Worm (Caenorhabditis elegans) whole organism, late embryonic: ENCODE measurements around the gene tkr-1.

Experiments used
- F13H6.1 ChIP-seq: sonication (generic microtip); optimal IDR thresholded peaks from 2 replicates; lab custom pipeline; 2016; ENCODE audit warnings: missing genetic modification characterization, missing compliant biosample characterization
- K02D7.2 ChIP-seq: sonication (generic microtip); optimal IDR thresholded peaks from 2 replicates; lab custom pipeline; 2017; ENCODE audit warnings: mild to moderate bottlenecking, missing genetic modification characterization, missing compliant biosample characterization
- T23F11.4 ChIP-seq: fragments of 200-800 bp; sonication (Bioruptor generic); optimal IDR thresholded peaks from 2 replicates; lab custom pipeline; 2018; ENCODE audit warnings: mild to moderate bottlenecking, missing genetic modification characterization, missing compliant biosample characterization
- ahr-1 ChIP-seq: sonication (generic microtip); optimal IDR thresholded peaks from 2 replicates; lab custom pipeline; 2016; ENCODE audit warnings: missing genetic modification characterization, missing compliant biosample characterization
- ama-1 ChIP-seq: fragments of 150-350 bp; optimal IDR thresholded peaks from 2 replicates; lab custom pipeline; 2014
- ceh-14 ChIP-seq: sonication (generic microtip); optimal IDR thresholded peaks from 2 replicates; lab custom pipeline; 2016; ENCODE audit warnings: missing genotype, missing genetic modification characterization, missing compliant biosample characterization
- ceh-18 ChIP-seq: sonication (generic microtip); optimal IDR thresholded peaks from 2 replicates; lab custom pipeline; 2016; ENCODE audit warnings: missing genetic modification characterization, missing compliant biosample characterization
- ceh-19 ChIP-seq: fragments of 200-800 bp; sonication (Bioruptor generic); optimal IDR thresholded peaks from 2 replicates; lab custom pipeline; 2018; ENCODE audit warnings: mild to moderate bottlenecking, missing genetic modification characterization, missing compliant biosample characterization
- ceh-2 ChIP-seq: sonication (generic microtip); optimal IDR thresholded peaks from 2 replicates; lab custom pipeline; 2016; ENCODE audit warnings: missing genotype, missing genetic modification characterization, missing compliant biosample characterization
- ceh-22 ChIP-seq: sonication (generic microtip); optimal IDR thresholded peaks from 2 replicates; lab custom pipeline; 2017; ENCODE audit warnings: missing biosample characterization, missing genetic modification characterization
- ceh-31 ChIP-seq: sonication (generic microtip); optimal IDR thresholded peaks from 2 replicates; lab custom pipeline; 2016; ENCODE audit warnings: missing genetic modification characterization, missing compliant biosample characterization
- ceh-34 ChIP-seq: sonication (generic microtip); optimal IDR thresholded peaks from 2 replicates; lab custom pipeline; 2016; ENCODE audit warnings: mild to moderate bottlenecking, missing genetic modification characterization, missing compliant biosample characterization
- ceh-45 ChIP-seq: fragments of 200-800 bp; sonication (Bioruptor generic); IDR thresholded peaks from 2 replicates; pipeline ENCODE4 v1.3.6; 2022; ENCODE audit warnings: missing genetic modification reagents, missing genetic modification characterization, missing compliant biosample characterization
- ceh-9 ChIP-seq: sonication (generic microtip); optimal IDR thresholded peaks from 2 replicates; lab custom pipeline; 2016; ENCODE audit warnings: mild to moderate bottlenecking, missing genetic modification characterization, inconsistent platforms, missing compliant biosample characterization
- dmd-4 ChIP-seq: sonication (generic microtip); optimal IDR thresholded peaks from 2 replicates; lab custom pipeline; 2016; ENCODE audit warnings: borderline replicate concordance, missing genetic modification characterization, missing compliant biosample characterization
- elt-4 ChIP-seq: sonication (generic microtip); optimal IDR thresholded peaks from 2 replicates; lab custom pipeline; 2016; ENCODE audit warnings: missing genetic modification characterization, missing compliant biosample characterization
- ets-4 ChIP-seq: sonication (generic microtip); optimal IDR thresholded peaks from 2 replicates; lab custom pipeline; 2016; ENCODE audit warnings: missing genetic modification characterization, missing compliant biosample characterization
- eyg-1 ChIP-seq: sonication (generic microtip); optimal IDR thresholded peaks from 2 replicates; lab custom pipeline; 2016; ENCODE audit warnings: missing genotype, missing genetic modification characterization, missing compliant biosample characterization
- fkh-10 ChIP-seq: fragments of 150-350 bp; optimal IDR thresholded peaks from 2 replicates; lab custom pipeline; 2014; ENCODE audit warnings: missing biosample characterization, missing genetic modification reagents, missing genetic modification characterization
- fkh-6 ChIP-seq: sonication (generic microtip); optimal IDR thresholded peaks from 2 replicates; lab custom pipeline; 2016; ENCODE audit warnings: missing genetic modification characterization, missing compliant biosample characterization
- hlh-13 ChIP-seq: fragments of 200-800 bp; sonication (Bioruptor generic); optimal IDR thresholded peaks from 2 replicates; lab custom pipeline; 2018; ENCODE audit warnings: mild to moderate bottlenecking, missing genetic modification characterization, missing compliant biosample characterization
- hlh-15 ChIP-seq: sonication (generic microtip); optimal IDR thresholded peaks from 2 replicates; lab custom pipeline; 2016; ENCODE audit warnings: missing genetic modification characterization, missing compliant biosample characterization
- hlh-30 ChIP-seq: sonication (generic microtip); optimal IDR thresholded peaks from 2 replicates; lab custom pipeline; 2017; ENCODE audit warnings: antibody characterized with exemption, missing genetic modification characterization, missing compliant biosample characterization; ENCODE audit not compliant: insufficient read depth
- hlh-8 ChIP-seq: sonication (generic microtip); optimal IDR thresholded peaks from 2 replicates; lab custom pipeline; 2016; ENCODE audit warnings: missing genotype, missing genetic modification characterization, missing compliant biosample characterization
- lin-11 ChIP-seq: fragments of 200-800 bp; sonication (Bioruptor generic); optimal IDR thresholded peaks from 2 replicates; lab custom pipeline; 2018; ENCODE audit warnings: mild to moderate bottlenecking, missing genetic modification characterization, missing compliant biosample characterization
- madf-2 ChIP-seq: sonication (generic microtip); optimal IDR thresholded peaks from 2 replicates; lab custom pipeline; 2017; ENCODE audit warnings: missing genetic modification characterization, missing compliant biosample characterization
- nfya-1 ChIP-seq: sonication (generic microtip); optimal IDR thresholded peaks from 2 replicates; lab custom pipeline; 2017; ENCODE audit warnings: missing genetic modification characterization, mild to moderate bottlenecking, missing compliant biosample characterization, antibody characterized with exemption, moderate library complexity
- nhr-11 ChIP-seq: fragments of 150-350 bp; optimal IDR thresholded peaks from 2 replicates; lab custom pipeline; 2014; ENCODE audit warnings: missing biosample characterization, missing genetic modification characterization
- nhr-232 ChIP-seq: sonication (generic microtip); optimal IDR thresholded peaks from 2 replicates; lab custom pipeline; 2016; ENCODE audit warnings: missing genetic modification characterization, missing compliant biosample characterization
- pat-9 ChIP-seq: fragments of 200-800 bp; sonication (Bioruptor generic); optimal IDR thresholded peaks from 2 replicates; lab custom pipeline; 2018; ENCODE audit warnings: mild to moderate bottlenecking, missing genetic modification characterization, moderate library complexity, missing compliant biosample characterization
- pax-1 ChIP-seq: fragments of 150-350 bp; optimal IDR thresholded peaks from 2 replicates; lab custom pipeline; 2014; ENCODE audit warnings: missing biosample characterization, missing genetic modification characterization
- pha-2 ChIP-seq: sonication (generic microtip); optimal IDR thresholded peaks from 2 replicates; lab custom pipeline; 2017; ENCODE audit warnings: mild to moderate bottlenecking, missing genetic modification characterization, missing compliant biosample characterization
- pha-4 ChIP-seq: fragments of 150-350 bp; optimal IDR thresholded peaks from 2 replicates; lab custom pipeline; 2018; ENCODE audit warnings: missing biosample characterization, missing genetic modification reagents, missing genetic modification characterization
- pqm-1 ChIP-seq: sonication (generic microtip); optimal IDR thresholded peaks from 2 replicates; lab custom pipeline; 2016; ENCODE audit warnings: missing genetic modification characterization, missing compliant biosample characterization
- pros-1 ChIP-seq: fragments of 150-350 bp; optimal IDR thresholded peaks from 2 replicates; lab custom pipeline; 2014; ENCODE audit warnings: missing biosample characterization, missing genetic modification reagents, missing genetic modification characterization
- ref-2 ChIP-seq: sonication (generic microtip); optimal IDR thresholded peaks from 2 replicates; lab custom pipeline; 2016; ENCODE audit warnings: missing genetic modification characterization, missing compliant biosample characterization
- sdc-2 ChIP-seq: sonication (generic microtip); optimal IDR thresholded peaks from 2 replicates; lab custom pipeline; 2016; ENCODE audit warnings: missing genotype, missing genetic modification characterization, missing compliant biosample characterization
- sox-2 ChIP-seq: fragments of 200-800 bp; sonication (Bioruptor generic); IDR thresholded peaks from 2 replicates; pipeline ENCODE4 v1.3.6; 2022; ENCODE audit warnings: missing genetic modification reagents, missing genetic modification characterization, missing compliant biosample characterization
- sox-4 ChIP-seq: sonication (generic microtip); optimal IDR thresholded peaks from 2 replicates; lab custom pipeline; 2017; ENCODE audit warnings: mild to moderate bottlenecking, missing genetic modification characterization, inconsistent platforms, missing compliant biosample characterization
- tbx-7 ChIP-seq: sonication (generic microtip); optimal IDR thresholded peaks from 2 replicates; lab custom pipeline; 2016; ENCODE audit warnings: missing genotype, missing genetic modification characterization, missing compliant biosample characterization
- ttx-3 ChIP-seq: sonication (generic microtip); optimal IDR thresholded peaks from 2 replicates; lab custom pipeline; 2016; ENCODE audit warnings: missing genetic modification reagents, missing genetic modification characterization, missing compliant biosample characterization
- unc-3 ChIP-seq, 2 experiments: fragments of 200-800 bp in 1 of 2; sonication (Bioruptor generic) in 1 of 2; sonication (generic microtip) in 1 of 2; conservative IDR thresholded peaks in 1 of 2; optimal IDR thresholded peaks in 1 of 2; 2 replicates each; pipeline versions ENCODE4 v1.3.6 to Lab custom; 2016 to 2022; ENCODE audit warnings: missing compliant biosample characterization in 2 of 2, missing genetic modification characterization in 2 of 2, missing genetic modification reagents in 1 of 2
- unc-42 ChIP-seq: sonication (generic microtip); optimal IDR thresholded peaks from 2 replicates; lab custom pipeline; 2016; ENCODE audit warnings: missing genotype, missing genetic modification characterization, missing compliant biosample characterization
- unc-55 ChIP-seq: sonication (generic microtip); optimal IDR thresholded peaks from 2 replicates; lab custom pipeline; 2017; ENCODE audit warnings: missing biosample characterization, missing genetic modification reagents, missing genetic modification characterization
- unc-86 ChIP-seq: sonication (generic microtip); optimal IDR thresholded peaks from 2 replicates; lab custom pipeline; 2016; ENCODE audit warnings: missing genetic modification characterization, missing compliant biosample characterization

tkr-1 gene

DNA sequence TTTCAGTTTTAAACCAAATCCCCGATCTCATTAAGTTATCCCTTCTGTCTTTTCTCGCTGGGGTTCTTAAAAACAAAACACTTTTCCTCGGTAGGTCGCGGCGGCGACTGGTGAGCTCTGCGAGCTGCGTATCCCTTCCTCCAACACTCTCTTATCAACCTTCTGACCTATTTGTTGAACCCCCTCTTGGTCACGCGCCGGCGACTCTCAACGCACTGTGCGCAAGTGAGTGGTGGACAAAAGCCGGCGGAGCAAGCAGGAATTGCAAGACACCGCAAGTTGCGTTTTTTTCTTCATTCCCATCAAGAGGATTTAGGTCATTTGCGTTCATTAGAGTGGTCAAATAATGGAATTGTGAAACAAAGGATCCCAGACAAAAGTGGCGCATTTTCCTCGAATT, 29.8 kb upstream of the tkr-1 start:
- TF ChIP-seq ceh-9 (no peak), T23F11.4 (GFP tag; lab: Kevin White, UChicago) (no peak), sdc-2 (tag; lab: Kevin White, UChicago) (no peak), eyg-1 (tag; lab: Kevin White, UChicago) (no peak), fkh-6 (tag; lab: Kevin White, UChicago) (no peak), ceh-2 (peak; percentile 6), hlh-15 (tag; lab: Kevin White, UChicago) (no peak), hlh-30 (tag; lab: Kevin White, UChicago) (peak; percentile 75), hlh-8 (no peak), hlh-13 (GFP tag; lab: Kevin White, UChicago) (no peak), ceh-31 (tag; lab: Kevin White, UChicago) (peak; percentile 6), pqm-1 (no peak), sox-2 (GFP tag; lab: Robert Waterston, UW) (no peak), F13H6.1 (tag; lab: Kevin White, UChicago) (no peak), pha-4 (no peak), ets-4 (tag; lab: Kevin White, UChicago) (peak; percentile 5), madf-2 (tag; lab: Kevin White, UChicago) (no peak), ceh-34 (tag; lab: Kevin White, UChicago) (no peak), sox-4 (tag; lab: Kevin White, UChicago) (no peak), dmd-4 (no peak), ref-2 (no peak), pax-1 (tag; lab: Kevin White, UChicago) (peak; percentile 98), ceh-18 (tag; lab: Kevin White, UChicago) (no peak), ama-1 (lab: Kevin White, UChicago) (no peak), fkh-10 (GFP tag; lab: Kevin White, UChicago) (no peak), pat-9 (tag; lab: Kevin White, UChicago) (no peak)

DNA sequence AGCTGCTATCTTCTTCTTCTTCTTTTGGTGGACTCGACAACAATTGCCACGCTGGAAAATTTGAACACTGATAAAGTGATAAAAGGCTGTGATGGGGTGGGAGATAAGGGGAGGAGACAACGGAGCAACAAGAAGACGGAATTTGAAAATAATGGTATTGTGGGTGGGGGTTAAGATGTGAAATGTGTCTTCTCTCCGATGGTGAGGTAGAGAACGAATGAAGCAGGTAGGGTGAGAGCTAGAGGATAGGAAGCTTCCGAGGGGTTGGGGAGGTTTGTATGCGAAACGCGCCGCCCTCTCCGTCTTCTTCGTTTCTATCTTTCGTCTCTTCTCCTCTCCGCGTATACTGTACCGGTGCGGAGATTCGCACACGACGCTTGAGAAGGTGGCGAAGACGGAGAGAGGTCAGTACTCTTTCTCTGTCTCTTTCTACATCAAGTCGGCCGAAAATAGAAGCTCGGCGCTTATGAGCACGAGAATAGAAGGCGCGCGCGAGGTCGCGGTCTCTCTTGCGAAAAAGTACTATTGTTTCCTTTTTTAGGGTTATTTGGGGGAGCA, 28.1 kb upstream of the tkr-1 start, which contains the start of gene chtb-1:
TSS of gene chtb-1 (minus strand) at position 51 of the 558 bp plus-strand sequence.
- no peak for TF ChIP-seq hlh-15 (tag; lab: Kevin White, UChicago)
- no peak for TF ChIP-seq ceh-2
- no peak for TF ChIP-seq pat-9 (tag; lab: Kevin White, UChicago)
- TF ChIP-seq unc-42, result no peak
- no peak for TF ChIP-seq ceh-14
- no peak for TF ChIP-seq hlh-8
- TF ChIP-seq unc-86 (tag; lab: Kevin White, UChicago), result no peak
- TF ChIP-seq unc-3 (GFP tag; conservative IDR thresholded peaks at IDR 0.05; lab: Robert Waterston, UW), result no peak
- TF ChIP-seq unc-3 (tag; optimal IDR thresholded peaks at IDR 0.05; lab: Kevin White, UChicago), result no peak
- no peak for TF ChIP-seq madf-2 (tag; lab: Kevin White, UChicago)
- no peak for TF ChIP-seq ttx-3 (tag; lab: Kevin White, UChicago)

DNA sequence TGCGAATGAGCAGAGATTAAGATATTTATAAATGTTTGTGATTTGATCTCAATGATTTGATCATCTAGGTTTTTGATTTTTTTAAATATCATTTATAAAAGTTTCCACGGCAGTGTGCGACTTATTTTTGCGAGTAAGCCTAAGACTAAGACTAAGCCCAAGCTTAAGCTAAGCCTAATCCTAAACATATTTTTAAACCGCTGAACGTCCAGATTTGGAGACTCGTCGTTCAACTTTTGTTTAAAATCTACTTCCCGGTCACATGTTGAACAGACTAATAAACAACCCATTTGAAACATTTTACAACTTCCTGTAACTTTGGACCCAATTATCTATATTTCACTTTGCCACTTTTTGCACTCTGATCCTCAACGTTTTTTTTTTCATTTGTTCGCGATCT, 24.5 kb upstream of the tkr-1 start, which contains the start of gene K04H4.5:
TSS of gene K04H4.5 (plus strand) at position 301 of the 400 bp plus-strand sequence.
- no peak for TF ChIP-seq K02D7.2 (tag; lab: Kevin White, UChicago)
- TF ChIP-seq nfya-1 (tag; lab: Kevin White, UChicago), result no peak
- no peak for TF ChIP-seq ceh-19 (GFP tag; lab: Kevin White, UChicago)
- no peak for TF ChIP-seq pat-9 (tag; lab: Kevin White, UChicago)
- TF ChIP-seq pqm-1, result no peak
- no peak for TF ChIP-seq hlh-15 (tag; lab: Kevin White, UChicago)
- no peak for TF ChIP-seq elt-4 (tag; lab: Kevin White, UChicago)

DNA sequence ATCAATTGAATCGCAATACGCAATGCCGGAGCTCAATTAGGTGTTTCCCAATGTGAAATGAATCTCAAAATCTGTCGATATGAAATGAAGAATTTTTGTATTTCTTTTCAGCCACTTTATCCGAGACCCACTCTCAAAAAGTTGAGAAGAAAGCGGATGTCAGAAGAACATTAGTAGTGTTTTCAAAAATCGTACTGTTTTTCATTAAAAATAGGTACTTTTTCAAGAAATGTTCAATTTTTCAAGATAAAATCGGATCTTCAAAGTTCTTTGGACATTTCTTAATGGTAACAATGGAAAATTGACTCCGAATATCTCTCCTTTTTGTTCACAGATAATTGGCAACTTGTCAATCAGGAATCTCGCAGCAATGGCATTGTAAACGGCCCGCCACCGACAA, 22.4 kb upstream of the tkr-1 start, which contains the start of gene flp-25:
TSS of gene flp-25 (plus strand) at position 301 of the 400 bp plus-strand sequence.
- TF ChIP-seq lin-11 (tag; lab: Kevin White, UChicago) (no peak), ahr-1 (tag; lab: Kevin White, UChicago) (no peak), T23F11.4 (GFP tag; lab: Kevin White, UChicago) (no peak), pros-1 (no peak), ceh-22 (tag; lab: Kevin White, UChicago) (no peak), ceh-31 (tag; lab: Kevin White, UChicago) (no peak), hlh-15 (tag; lab: Kevin White, UChicago) (no peak), nhr-11 (no peak), tbx-7 (tag; lab: Kevin White, UChicago) (no peak), unc-55 (GFP tag; lab: Kevin White, UChicago) (no peak), ama-1 (lab: Kevin White, UChicago) (no peak), elt-4 (tag; lab: Kevin White, UChicago) (no peak), pha-4 (no peak), nhr-232 (no peak), ceh-9 (no peak), pha-2 (tag; lab: Kevin White, UChicago) (no peak), sdc-2 (tag; lab: Kevin White, UChicago) (no peak), ceh-14 (no peak), ceh-34 (tag; lab: Kevin White, UChicago) (no peak), ceh-45 (GFP tag; lab: Robert Waterston, UW) (no peak)
